Fruit fly (Drosophila melanogaster): ENCODE results near the gene Mnat9.

dm6 chr3R:31608438-31609188 lies 7.3 kb downstream of the Mnat9 start:
- TF ChIP-seq Hr78 (GFP tag; optimal IDR thresholded peaks at IDR 0.05) (no peak), lola (GFP tag; optimal IDR thresholded peaks at IDR 0.05) (no peak), Myc (optimal IDR thresholded peaks at IDR 0.05) (no peak), HLH106 (tag; optimal IDR thresholded peaks at IDR 0.05) (no peak), Hr83 (GFP tag; optimal IDR thresholded peaks at IDR 0.05; ENCODE audit: poor library complexity, severe bottlenecking) (peak; percentile 12), h (GFP tag; optimal IDR thresholded peaks at IDR 0.05) (peak; percentile 4), Mio (GFP tag; optimal IDR thresholded peaks at IDR 0.05) (no peak), Abd-B (GFP tag; optimal IDR thresholded peaks at IDR 0.05) (no peak), Dfd (GFP tag; optimal IDR thresholded peaks at IDR 0.05) (no peak), Rel (GFP tag; optimal IDR thresholded peaks at IDR 0.05) (no peak), Rel (tag; optimal IDR thresholded peaks at IDR 0.05) (peak; percentile 85), psq (GFP tag; optimal IDR thresholded peaks at IDR 0.05) (peak; percentile 61), usp (GFP tag; optimal IDR thresholded peaks at IDR 0.05) (no peak), dmrt93B (GFP tag; optimal IDR thresholded peaks at IDR 0.05) (no peak)
